Fruit fly (Drosophila melanogaster): Measurements from ENCODE around the gene gdl.
A peak's percentile ranks its signal among the peaks of the same experiment; 100 is the strongest.

- no peak for TF ChIP-seq kay (GFP tag; ENCODE audit: borderline replicate concordance)
- TF ChIP-seq toe (GFP tag; optimal IDR thresholded peaks at IDR 0.05): peak; percentile 79
- no peak for TF ChIP-seq cnc (optimal IDR thresholded peaks at IDR 0.05)
- TF ChIP-seq ovo (GFP tag; optimal IDR thresholded peaks at IDR 0.05): no peak
- TF ChIP-seq tj (GFP tag; optimal IDR thresholded peaks at IDR 0.05): peak; percentile 56
- TF ChIP-seq Mnt (GFP tag; optimal IDR thresholded peaks at IDR 0.05): peak; percentile 55
- peak; percentile 13 for TF ChIP-seq Clk (GFP tag; optimal IDR thresholded peaks at IDR 0.05)
- TF ChIP-seq Hr96 (GFP tag; optimal IDR thresholded peaks at IDR 0.05): peak; percentile 64
- peak; percentile 43 for TF ChIP-seq CG33017 (tag; optimal IDR thresholded peaks at IDR 0.05)
These were observed 25.3 kb downstream of the gdl start for dm6 chr3L:15534274-15535227.

Data from whole organism, adult.